Worm (Caenorhabditis elegans): Measurements from ENCODE around the gene aexr-2.

Gene aexr-2

ce11 chrX:6606991-6607390, 24.3 kb downstream of the aexr-2 start, which contains the start of gene cpr-6:
TSS of gene cpr-6 (plus strand) at chrX:6607207.
- TF ChIP-seq ztf-28 (GFP tag; IDR thresholded peaks at IDR 0.05) (no peak), nhr-80 (tag; optimal IDR thresholded peaks at IDR 0.05) (peak; percentile 76), ccch-3 (GFP tag; optimal IDR thresholded peaks at IDR 0.05) (no peak), athp-1 (tag; optimal IDR thresholded peaks at IDR 0.05) (no peak), F52B5.7 (tag; optimal IDR thresholded peaks at IDR 0.05) (no peak), ztf-22 (GFP tag; optimal IDR thresholded peaks at IDR 0.05) (peak; percentile 69), ets-4 (GFP tag; optimal IDR thresholded peaks at IDR 0.05) (no peak), nfyb-1 (GFP tag; IDR thresholded peaks at IDR 0.05) (no peak), F37B4.10 (GFP tag; IDR thresholded peaks at IDR 0.05) (no peak), ceh-40 (GFP tag; IDR thresholded peaks at IDR 0.05) (no peak), cebp-1 (GFP tag; IDR thresholded peaks at IDR 0.05) (no peak), cebp-1 (tag; optimal IDR thresholded peaks at IDR 0.05) (no peak), snpc-4 (GFP tag; optimal IDR thresholded peaks at IDR 0.05) (no peak), snpc-4 (tag; optimal IDR thresholded peaks at IDR 0.05) (peak in 2 of 4 experiments; percentile 1 to 71), mcd-1 (GFP tag; IDR thresholded peaks at IDR 0.05) (no peak), T07F8.4 (tag; optimal IDR thresholded peaks at IDR 0.05) (no peak), tbp1 (GFP tag; optimal IDR thresholded peaks at IDR 0.05) (peak; percentile 47)

- TF ChIP-seq ccch-3 (GFP tag; optimal IDR thresholded peaks at IDR 0.05) (no peak), ceh-27 (GFP tag; optimal IDR thresholded peaks at IDR 0.05) (no peak), cebp-2 (GFP tag; IDR thresholded peaks at IDR 0.05) (no peak), efl-1 (GFP tag; optimal IDR thresholded peaks at IDR 0.05) (no peak), tbp1 (GFP tag; optimal IDR thresholded peaks at IDR 0.05) (no peak), F39B2.1 (GFP tag; IDR thresholded peaks at IDR 0.05) (no peak)
Measured at ce11 chrX:6603098-6603497, 28.2 kb downstream of the aexr-2 start, which contains the start of gene F23G4.1. TSS of gene F23G4.1 (minus strand) at chrX:6603198.

ce11 chrX:6601967-6602366, 29.4 kb downstream of the aexr-2 start:
- TF ChIP-seq xnd-1 (tag; optimal IDR thresholded peaks at IDR 0.05) = no peak
- TF ChIP-seq Y67H2A.10 (GFP tag; conservative IDR thresholded peaks at IDR 0.05) = no peak
- no peak for TF ChIP-seq nfya-2 (GFP tag; IDR thresholded peaks at IDR 0.05)
- TF ChIP-seq dpl-1 (GFP tag; optimal IDR thresholded peaks at IDR 0.05) = no peak
- no peak for TF ChIP-seq D2030.7 (GFP tag; IDR thresholded peaks at IDR 0.05)
- no peak for TF ChIP-seq him-1 (tag; optimal IDR thresholded peaks at IDR 0.05)
- no peak for TF ChIP-seq Y79H2A.3 (GFP tag; conservative IDR thresholded peaks at IDR 0.05)
- TF ChIP-seq hlh-26 (GFP tag; conservative IDR thresholded peaks at IDR 0.05) = no peak
- TF ChIP-seq mcd-1 (GFP tag; IDR thresholded peaks at IDR 0.05) = no peak

ce11 chrX:6601155-6601554, 30.2 kb downstream of the aexr-2 start:
- peak; percentile 73 for TF ChIP-seq lin-26 (GFP tag; IDR thresholded peaks at IDR 0.05)
- peak; percentile 35; the same call in 1 of the 2 replicates for TF ChIP-seq hmg-1.2 (GFP tag; IDR thresholded peaks at IDR 0.05)
- TF ChIP-seq tbp1 (GFP tag; optimal IDR thresholded peaks at IDR 0.05) = peak; percentile 29
- TF ChIP-seq B0261.1 (tag; optimal IDR thresholded peaks at IDR 0.05) = peak; percentile 34
- TF ChIP-seq pbrm-1 (GFP tag; IDR thresholded peaks at IDR 0.05) = 0 out of 2 replicates have a peak, but pooled peaks have one; percentile 35
- TF ChIP-seq D2030.7 (GFP tag; IDR thresholded peaks at IDR 0.05) = peak; percentile 55; the same call in 1 of the 2 replicates
- 0 out of 2 replicates have a peak, but pooled peaks have one; percentile 42 for TF ChIP-seq ztf-25 (GFP tag; IDR thresholded peaks at IDR 0.05)

ce11 chrX:6598732-6599131, 32.6 kb downstream of the aexr-2 start, which contains the start of gene hic-1:
TSS of gene hic-1 (minus strand) at chrX:6598832.
- TF ChIP-seq him-1 (tag; optimal IDR thresholded peaks at IDR 0.05) = no peak
- no peak for TF ChIP-seq B0336.3 (GFP tag; IDR thresholded peaks at IDR 0.05)
- TF ChIP-seq mxl-1 (tag; optimal IDR thresholded peaks at IDR 0.05) = no peak
- no peak for TF ChIP-seq nfya-1 (tag; optimal IDR thresholded peaks at IDR 0.05; ENCODE audit: borderline replicate concordance, insufficient read depth)
- no peak for TF ChIP-seq F33H1.4 (GFP tag; IDR thresholded peaks at IDR 0.05)
- TF ChIP-seq hlh-26 (GFP tag; conservative IDR thresholded peaks at IDR 0.05) = no peak
